4 worm cellular contexts compared by ENCODE assay signal in genomic region chrX:13419884-13420339, ce11.
TF ChIP-seq lines count a peak whose summit lies in the region.

Gene C29F7.3, minus strand, starts transcription at chrX:13419934.

TF ChIP-seq in whole organism, L2 larva, 48 proteins besides CTCF, POLR2A, EP300 and RAD21 (continues in another document):
- TF ChIP-seq nhr-11 (tag; optimal IDR thresholded peaks at IDR 0.05; lab: Kevin White, UChicago) (no peak), ceh-82 (tag; optimal IDR thresholded peaks at IDR 0.05; lab: Kevin White, UChicago) (no peak), egl-27 (tag; optimal IDR thresholded peaks at IDR 0.05; lab: Kevin White, UChicago) (no peak), nhr-129 (tag; optimal IDR thresholded peaks at IDR 0.05; lab: Kevin White, UChicago) (peak; percentile 55), nhr-21 (tag; optimal IDR thresholded peaks at IDR 0.05; lab: Kevin White, UChicago) (no peak), nhr-23 (tag; optimal IDR thresholded peaks at IDR 0.05; lab: Kevin White, UChicago) (no peak), lin-13 (GFP tag; optimal IDR thresholded peaks at IDR 0.05; lab: Kevin White, UChicago) (no peak), aly-2 (tag; optimal IDR thresholded peaks at IDR 0.05; lab: Kevin White, UChicago) (no peak), ama-1 (optimal IDR thresholded peaks at IDR 0.05; lab: Kevin White, UChicago) (no peak), unc-55 (GFP tag; optimal IDR thresholded peaks at IDR 0.05; lab: Kevin White, UChicago) (no peak), nhr-25 (tag; optimal IDR thresholded peaks at IDR 0.05; lab: Kevin White, UChicago) (peak; percentile 68), crh-2 (tag; optimal IDR thresholded peaks at IDR 0.05; lab: Kevin White, UChicago) (peak; percentile 26), ZK546.5 (tag; optimal IDR thresholded peaks at IDR 0.05; lab: Kevin White, UChicago) (no peak), fos-1 (tag; optimal IDR thresholded peaks at IDR 0.05; lab: Kevin White, UChicago) (peak; percentile 36), nhr-6 (tag; optimal IDR thresholded peaks at IDR 0.05; lab: Kevin White, UChicago) (no peak), peb-1 (tag; optimal IDR thresholded peaks at IDR 0.05; lab: Kevin White, UChicago) (no peak), unc-39 (tag; optimal IDR thresholded peaks at IDR 0.05; lab: Kevin White, UChicago) (no peak), zag-1 (tag; optimal IDR thresholded peaks at IDR 0.05; lab: Kevin White, UChicago) (no peak), lin-11 (tag; optimal IDR thresholded peaks at IDR 0.05; lab: Kevin White, UChicago) (no peak), R02D3.7 (tag; optimal IDR thresholded peaks at IDR 0.05; lab: Kevin White, UChicago) (no peak), alr-1 (tag; optimal IDR thresholded peaks at IDR 0.05; lab: Kevin White, UChicago) (no peak), unc-62 (GFP tag; optimal IDR thresholded peaks at IDR 0.05; lab: Kevin White, UChicago) (no peak), ztf-11 (tag; optimal IDR thresholded peaks at IDR 0.05; lab: Kevin White, UChicago) (no peak), skn-1 (tag; optimal IDR thresholded peaks at IDR 0.05; lab: Kevin White, UChicago) (no peak), elt-3 (tag; optimal IDR thresholded peaks at IDR 0.05; lab: Kevin White, UChicago) (no peak)

TF ChIP-seq in whole organism, L4 larva, 104 proteins besides CTCF, POLR2A, EP300 and RAD21 (continues in another document):
- TF ChIP-seq hmg-1.1 (GFP tag; IDR thresholded peaks at IDR 0.05; lab: Robert Waterston, UW) (peak; percentile 68), nhr-48 (tag; optimal IDR thresholded peaks at IDR 0.05; lab: Kevin White, UChicago) (peak; percentile 61), hlh-30 (tag; optimal IDR thresholded peaks at IDR 0.05; lab: Kevin White, UChicago; ENCODE audit: insufficient read depth) (peak; percentile 50), mxl-3 (GFP tag; optimal IDR thresholded peaks at IDR 0.05; lab: Kevin White, UChicago) (peak; percentile 11), dve-1 (tag; optimal IDR thresholded peaks at IDR 0.05; lab: Kevin White, UChicago; ENCODE audit: insufficient read depth) (peak; percentile 50), daf-16 (GFP tag; optimal IDR thresholded peaks at IDR 0.05; lab: Kevin White, UChicago) (peak in 1 of 2 experiments; percentile 20), daf-16 (tag; optimal IDR thresholded peaks at IDR 0.05; lab: Kevin White, UChicago) (peak; percentile 3), unc-62 (GFP tag; optimal IDR thresholded peaks at IDR 0.05 in 1 of 2; lab: Kevin White, UChicago) (peak in 1 of 2 experiments; percentile 66), unc-62 (tag; optimal IDR thresholded peaks at IDR 0.05; lab: Kevin White, UChicago) (no peak), php-3 (GFP tag; IDR thresholded peaks at IDR 0.05; lab: Robert Waterston, UW) (peak; percentile 88), ctbp-1 (GFP tag; IDR thresholded peaks at IDR 0.05; lab: Robert Waterston, UW) (0 out of 2 replicates have a peak, but pooled peaks have one; percentile 37), fos-1 (tag; optimal IDR thresholded peaks at IDR 0.05; lab: Kevin White, UChicago) (no peak), ceh-20 (GFP tag; IDR thresholded peaks at IDR 0.05; lab: Robert Waterston, UW) (peak; percentile 95), nhr-41 (GFP tag; IDR thresholded peaks at IDR 0.05; lab: Robert Waterston, UW) (no peak), tra-1 (GFP tag; IDR thresholded peaks at IDR 0.05; lab: Robert Waterston, UW) (peak; percentile 98), T20F7.1 (GFP tag; optimal IDR thresholded peaks at IDR 0.05; lab: Kevin White, UChicago) (peak; percentile 67), zip-11 (GFP tag; IDR thresholded peaks at IDR 0.05; lab: Robert Waterston, UW) (no peak), F10B5.3 (tag; optimal IDR thresholded peaks at IDR 0.05; lab: Kevin White, UChicago) (no peak), ztf-11 (tag; optimal IDR thresholded peaks at IDR 0.05; lab: Kevin White, UChicago) (no peak), mdt-29 (GFP tag; IDR thresholded peaks at IDR 0.05; lab: Robert Waterston, UW) (no peak), nhr-77 (tag; optimal IDR thresholded peaks at IDR 0.05; lab: Kevin White, UChicago) (no peak), ama-1 (optimal IDR thresholded peaks at IDR 0.05; lab: Kevin White, UChicago) (no peak), zip-2 (tag; optimal IDR thresholded peaks at IDR 0.05; lab: Kevin White, UChicago) (no peak), madf-5 (GFP tag; IDR thresholded peaks at IDR 0.05; lab: Robert Waterston, UW) (no peak)

TF ChIP-seq in whole organism, late embryonic, 69 proteins besides CTCF, POLR2A, EP300 and RAD21:
- peak; percentile 27 for TF ChIP-seq nfya-1 (tag; optimal IDR thresholded peaks at IDR 0.05; lab: Kevin White, UChicago)
- peak; percentile 24 for TF ChIP-seq hlh-6 (tag; optimal IDR thresholded peaks at IDR 0.05; lab: Kevin White, UChicago)
- peak; percentile 53 for TF ChIP-seq unc-55 (GFP tag; optimal IDR thresholded peaks at IDR 0.05; lab: Kevin White, UChicago)
- TF ChIP-seq ref-2 (tag; optimal IDR thresholded peaks at IDR 0.05; lab: Kevin White, UChicago) = peak; percentile 35
- TF ChIP-seq tbx-2 (tag; optimal IDR thresholded peaks at IDR 0.05; lab: Kevin White, UChicago) = peak; percentile 44
- peak; percentile 49 for TF ChIP-seq ceh-31 (tag; optimal IDR thresholded peaks at IDR 0.05; lab: Kevin White, UChicago)
- no peak for TF ChIP-seq ceh-6 (GFP tag; optimal IDR thresholded peaks at IDR 0.05; lab: Kevin White, UChicago)
- peak; percentile 54 for TF ChIP-seq sdc-2 (tag; optimal IDR thresholded peaks at IDR 0.05; lab: Kevin White, UChicago)
- TF ChIP-seq C08G9.2 (tag; optimal IDR thresholded peaks at IDR 0.05; lab: Kevin White, UChicago) = no peak
- TF ChIP-seq ceh-34 (tag; optimal IDR thresholded peaks at IDR 0.05; lab: Kevin White, UChicago) = peak; percentile 41
- TF ChIP-seq rnt-1 (tag; optimal IDR thresholded peaks at IDR 0.05; lab: Kevin White, UChicago) = peak; percentile 3
- TF ChIP-seq ama-1 (optimal IDR thresholded peaks at IDR 0.05; lab: Kevin White, UChicago) = no peak

TF ChIP-seq in whole organism, mixed stage, embryonic, 35 proteins besides CTCF, POLR2A, EP300 and RAD21:
- TF ChIP-seq nhr-28 (tag; optimal IDR thresholded peaks at IDR 0.05; lab: Kevin White, UChicago) = no peak
- no peak for TF ChIP-seq elt-1 (tag; optimal IDR thresholded peaks at IDR 0.05; lab: Kevin White, UChicago; ENCODE audit: borderline replicate concordance, insufficient read depth)
- TF ChIP-seq unc-120 (tag; optimal IDR thresholded peaks at IDR 0.05; lab: Kevin White, UChicago; ENCODE audit: poor library complexity, severe bottlenecking) = no peak
- TF ChIP-seq ham-2 (GFP tag; optimal IDR thresholded peaks at IDR 0.05; lab: Kevin White, UChicago) = peak; percentile 28
- peak; percentile 12 for TF ChIP-seq hlh-1 (tag; optimal IDR thresholded peaks at IDR 0.05; lab: Kevin White, UChicago)
- peak; percentile 26 for TF ChIP-seq ces-1 (GFP tag; optimal IDR thresholded peaks at IDR 0.05; lab: Kevin White, UChicago)
- peak; percentile 21 for TF ChIP-seq blmp-1 (tag; optimal IDR thresholded peaks at IDR 0.05; lab: Kevin White, UChicago)
- no peak for TF ChIP-seq elt-3 (tag; optimal IDR thresholded peaks at IDR 0.05; lab: Kevin White, UChicago)
- TF ChIP-seq nhr-12 (tag; optimal IDR thresholded peaks at IDR 0.05; lab: Kevin White, UChicago) = no peak
- TF ChIP-seq M03D4.4 (tag; optimal IDR thresholded peaks at IDR 0.05; lab: Kevin White, UChicago) = no peak
- TF ChIP-seq lin-13 (tag; optimal IDR thresholded peaks at IDR 0.05; lab: Kevin White, UChicago) = no peak
- TF ChIP-seq mep-1 (tag; optimal IDR thresholded peaks at IDR 0.05; lab: Kevin White, UChicago) = peak; percentile 15
- no peak for TF ChIP-seq nhr-2 (tag; optimal IDR thresholded peaks at IDR 0.05; lab: Kevin White, UChicago)
- TF ChIP-seq cnd-1 (tag; optimal IDR thresholded peaks at IDR 0.05; lab: Kevin White, UChicago) = no peak
- TF ChIP-seq unc-62 (GFP tag; optimal IDR thresholded peaks at IDR 0.05; lab: Kevin White, UChicago) = peak; percentile 70
- no peak for TF ChIP-seq ceh-43 (GFP tag; optimal IDR thresholded peaks at IDR 0.05; lab: Kevin White, UChicago)
TF ChIP-seq in whole organism, mixed stage, embryonic: peak in this region for 6.
